Fruit fly (Drosophila melanogaster) whole organism: ENCODE measurements around the gene wdb.

Experiments used
- pan ChIP-seq: fragments of >200 bp; optimal IDR thresholded peaks from 2 replicates; lab custom pipeline; 2017
- psq ChIP-seq: fragments of >200 bp; optimal IDR thresholded peaks from 2 replicates; lab custom pipeline; 2017

DNA sequence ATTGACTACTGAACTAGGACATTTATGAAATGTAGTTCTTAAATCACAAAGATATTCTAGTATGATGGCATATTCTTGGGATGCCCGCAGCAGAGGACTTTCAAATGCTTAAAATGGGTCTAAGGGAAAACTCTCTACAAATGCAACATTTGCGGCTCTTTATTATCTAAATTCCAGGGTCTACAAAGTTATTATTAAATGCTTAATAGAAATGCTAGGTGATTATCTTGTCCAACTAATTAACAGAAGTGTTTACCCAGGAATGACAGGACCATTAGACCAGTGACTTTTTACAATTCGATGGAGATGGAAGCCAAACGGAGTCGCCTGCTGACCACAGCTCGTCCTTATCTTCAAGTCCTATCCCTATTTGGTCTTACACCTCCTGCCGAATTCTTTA, 37.9 kb downstream of the wdb start, which contains the start of gene Gr98c:
- TF ChIP-seq pan (lab: Kevin White, UChicago) (no peak), psq (lab: Kevin White, UChicago) (no peak)
